Worm (Caenorhabditis elegans): Measurements from ENCODE around the gene nol-56.
A peak's percentile ranks its signal among the peaks of the same experiment; 100 is the strongest.

Gene nol-56

DNA sequence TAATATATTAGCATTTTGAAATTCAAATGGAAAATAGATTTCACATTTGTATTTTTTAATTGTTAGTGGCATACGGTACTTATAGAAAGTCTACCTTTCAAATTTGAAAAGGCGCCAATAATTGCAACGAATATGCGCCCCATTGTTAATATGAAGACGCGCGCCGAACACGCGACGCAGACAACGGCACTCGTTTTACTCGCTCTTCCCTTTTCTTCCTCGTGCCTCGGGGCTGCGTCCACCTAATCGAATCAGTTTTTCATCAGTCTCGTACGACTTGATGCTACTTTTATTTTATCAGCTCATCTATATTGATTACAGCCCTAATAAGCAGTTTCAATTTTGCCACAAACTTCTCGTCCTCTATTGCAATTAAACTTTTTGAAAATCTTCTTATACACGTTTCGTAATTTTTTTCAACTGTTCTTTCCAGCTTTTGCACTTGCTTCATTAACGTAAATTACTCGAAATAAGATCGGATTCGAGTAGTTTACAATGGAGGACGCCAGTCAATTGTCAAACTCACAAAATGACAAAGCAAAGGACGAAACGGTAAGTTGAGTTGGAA, 9.1 kb upstream of the nol-56 start, which contains the start of gene cash-1 (continued):
- TF ChIP-seq hif-1 (tag; optimal IDR thresholded peaks at IDR 0.05): peak in 1 of 2 experiments; percentile 63
- TF ChIP-seq daf-16 (GFP tag; optimal IDR thresholded peaks at IDR 0.05): no peak
- peak; percentile 42 for TF ChIP-seq daf-16 (tag; optimal IDR thresholded peaks at IDR 0.05)
- no peak for TF ChIP-seq nhr-41 (GFP tag; IDR thresholded peaks at IDR 0.05)
- peak; percentile 65 for TF ChIP-seq nhr-6 (tag; optimal IDR thresholded peaks at IDR 0.05)
- TF ChIP-seq tra-1 (GFP tag; IDR thresholded peaks at IDR 0.05): no peak
- TF ChIP-seq nhr-10 (tag; optimal IDR thresholded peaks at IDR 0.05): no peak
- no peak for TF ChIP-seq snpc-4 (tag; optimal IDR thresholded peaks at IDR 0.05)
- TF ChIP-seq Y48G9A.11 (GFP tag; IDR thresholded peaks at IDR 0.05): no peak
- TF ChIP-seq set-16 (GFP tag; IDR thresholded peaks at IDR 0.05): no peak
- no peak for TF ChIP-seq ZK546.5 (tag; optimal IDR thresholded peaks at IDR 0.05)

- TF ChIP-seq unc-130 (GFP tag; optimal IDR thresholded peaks at IDR 0.05): no peak
- no peak for TF ChIP-seq lim-7 (GFP tag; IDR thresholded peaks at IDR 0.05)
- TF ChIP-seq aha-1 (tag): peak; percentile 96
- no peak for TF ChIP-seq zfp-2 (tag; optimal IDR thresholded peaks at IDR 0.05)
- no peak for TF ChIP-seq F26F4.8 (GFP tag; conservative IDR thresholded peaks at IDR 0.05)
- no peak for TF ChIP-seq ztf-11 (tag; optimal IDR thresholded peaks at IDR 0.05)
Observed at ce11 chrV:10360186-10360585, 7.4 kb upstream of the nol-56 start.

ce11 chrV:10358238-10358637, 5.5 kb upstream of the nol-56 start, which contains the start of gene ttll-15:
ttll-15 (plus strand) TSS chrV:10358538.
- TF ChIP-seq lsy-2 (tag; optimal IDR thresholded peaks at IDR 0.05) (no peak), daf-12 (tag; optimal IDR thresholded peaks at IDR 0.05) (no peak), hlh-11 (tag; optimal IDR thresholded peaks at IDR 0.05) (no peak), dve-1 (tag; optimal IDR thresholded peaks at IDR 0.05; ENCODE audit: insufficient read depth) (no peak), T26A8.4 (GFP tag; IDR thresholded peaks at IDR 0.05) (no peak), ctbp-1 (GFP tag; IDR thresholded peaks at IDR 0.05) (no peak), ceh-28 (tag; optimal IDR thresholded peaks at IDR 0.05) (no peak), aha-1 (tag) (no peak), hmg-1.1 (GFP tag; IDR thresholded peaks at IDR 0.05) (no peak), nhr-28 (tag; optimal IDR thresholded peaks at IDR 0.05) (no peak), lin-13 (GFP tag; optimal IDR thresholded peaks at IDR 0.05) (no peak), zip-11 (GFP tag; IDR thresholded peaks at IDR 0.05) (no peak), mxl-3 (GFP tag; optimal IDR thresholded peaks at IDR 0.05) (no peak), aly-2 (tag; optimal IDR thresholded peaks at IDR 0.05) (no peak), lin-1 (GFP tag; IDR thresholded peaks at IDR 0.05) (no peak), lin-38 (GFP tag; IDR thresholded peaks at IDR 0.05) (no peak), tra-1 (GFP tag; IDR thresholded peaks at IDR 0.05) (no peak), snpc-4 (tag; optimal IDR thresholded peaks at IDR 0.05) (no peak), lim-7 (GFP tag; IDR thresholded peaks at IDR 0.05) (no peak), Y75B8A.6 (GFP tag; IDR thresholded peaks at IDR 0.05) (no peak)

DNA sequence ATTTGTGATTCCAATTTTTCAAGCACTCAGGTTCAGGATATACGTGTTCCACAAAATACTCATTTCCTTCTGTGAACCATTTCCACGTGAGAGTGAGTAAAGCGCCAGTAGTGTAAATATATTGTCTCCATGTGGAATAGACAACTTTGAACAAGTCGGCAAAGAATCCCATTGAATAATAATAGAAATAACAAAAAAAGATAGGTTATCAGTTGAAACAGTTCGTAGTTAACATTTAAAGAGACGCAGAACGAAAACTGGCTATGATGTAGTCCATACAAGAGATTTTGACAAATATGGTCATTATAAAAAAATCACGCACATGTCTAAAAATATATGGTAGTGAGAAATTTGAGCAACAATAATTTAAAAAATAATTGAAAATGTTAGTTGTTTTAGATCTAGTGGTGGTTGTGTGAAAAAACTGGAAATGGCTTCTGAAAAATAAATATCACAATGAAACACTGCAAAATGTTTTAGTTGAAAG, 4.7 kb upstream of the nol-56 start, which contains the start of gene ceeh-2:
Gene ceeh-2, minus strand, starts transcription at position 437 of the 487 bp plus-strand sequence.
- TF ChIP-seq daf-16 (GFP tag; optimal IDR thresholded peaks at IDR 0.05): no peak
- TF ChIP-seq daf-16 (tag; optimal IDR thresholded peaks at IDR 0.05): peak; percentile 83
- TF ChIP-seq unc-62 (GFP tag; optimal IDR thresholded peaks at IDR 0.05 in 1 of 2): no peak
- TF ChIP-seq unc-62 (tag; optimal IDR thresholded peaks at IDR 0.05): no peak
- no peak for TF ChIP-seq fos-1 (tag; optimal IDR thresholded peaks at IDR 0.05)
- TF ChIP-seq hlh-11 (tag; optimal IDR thresholded peaks at IDR 0.05): peak; percentile 8
- TF ChIP-seq mdl-1 (tag; optimal IDR thresholded peaks at IDR 0.05): peak in 1 of 2 experiments; percentile 32
- TF ChIP-seq dve-1 (tag; optimal IDR thresholded peaks at IDR 0.05; ENCODE audit: insufficient read depth): peak; percentile 63
- TF ChIP-seq nhr-28 (tag; optimal IDR thresholded peaks at IDR 0.05): peak; percentile 59
- peak; percentile 36; the same call in 1 of the 2 replicates for TF ChIP-seq dmd-6 (GFP tag; IDR thresholded peaks at IDR 0.05)
- no peak for TF ChIP-seq ceh-44 (GFP tag; IDR thresholded peaks at IDR 0.05)
- peak; percentile 28 for TF ChIP-seq nhr-77 (tag; optimal IDR thresholded peaks at IDR 0.05)
- TF ChIP-seq aha-1 (tag): peak; percentile 33

Data from whole organism, L4 larva.